Worm (Caenorhabditis elegans) whole organism, L4 larva: ENCODE data around the gene unc-78.

Experiments
- D1046.2 ChIP-seq: fragments of 200-800 bp; sonication (Bioruptor generic); IDR thresholded peaks from 2 replicates; pipeline ENCODE4 v1.3.6; 2022; ENCODE audit warnings: missing genetic modification characterization, missing compliant biosample characterization
- F26F4.8 ChIP-seq: fragments of 200-800 bp; sonication (Bioruptor generic); conservative IDR thresholded peaks from 2 replicates; pipeline ENCODE4 v1.3.6; 2022; ENCODE audit warnings: missing genetic modification characterization, missing compliant biosample characterization
- F37D6.2 ChIP-seq: sonication (generic microtip); optimal IDR thresholded peaks from 2 replicates; lab custom pipeline; 2016; ENCODE audit warnings: mild to moderate bottlenecking, missing genetic modification characterization, missing compliant biosample characterization
- F49E8.2 ChIP-seq: sonication (generic microtip); optimal IDR thresholded peaks from 2 replicates; lab custom pipeline; 2016; ENCODE audit warnings: missing compliant biosample characterization, mild to moderate bottlenecking, missing genetic modification characterization, borderline replicate concordance
- T20F7.1 ChIP-seq: fragments of 200-800 bp; sonication (Bioruptor generic); optimal IDR thresholded peaks from 2 replicates; lab custom pipeline; 2018; ENCODE audit warnings: mild to moderate bottlenecking, missing genetic modification characterization, missing compliant biosample characterization
- ZK337.2 ChIP-seq: fragments of 200-800 bp; sonication (Bioruptor generic); IDR thresholded peaks from 2 replicates; pipeline ENCODE4 v1.3.6; 2022; ENCODE audit warnings: missing genetic modification reagents, missing genetic modification characterization, missing compliant biosample characterization
- aha-1 ChIP-seq: fragments of 150-350 bp; peaks from one replicate; lab custom pipeline; 2014; ENCODE audit warnings: missing biosample characterization, missing genetic modification characterization
- ceh-28 ChIP-seq: fragments of 150-350 bp; optimal IDR thresholded peaks from 2 replicates; lab custom pipeline; 2014; ENCODE audit warnings: missing biosample characterization, missing genetic modification reagents, missing genetic modification characterization
- daf-8 ChIP-seq: fragments of 200-800 bp; sonication (Bioruptor generic); IDR thresholded peaks from 2 replicates; pipeline ENCODE4 v1.3.6; 2022; ENCODE audit warnings: missing genetic modification characterization, missing compliant biosample characterization
- dmd-6 ChIP-seq: fragments of 200-800 bp; sonication (Bioruptor generic); IDR thresholded peaks from 2 replicates; pipeline ENCODE4 v1.3.6; 2022; ENCODE audit warnings: missing genetic modification reagents, missing genetic modification characterization, missing compliant biosample characterization
- dmd-8 ChIP-seq: fragments of 200-800 bp; sonication (Bioruptor generic); IDR thresholded peaks from 2 replicates; pipeline ENCODE4 v1.3.6; 2022; ENCODE audit warnings: missing genetic modification characterization, missing compliant biosample characterization
- duxl-1 ChIP-seq: sonication (generic microtip); optimal IDR thresholded peaks from 2 replicates; lab custom pipeline; 2016; ENCODE audit warnings: mild to moderate bottlenecking, missing genetic modification characterization, moderate library complexity, missing compliant biosample characterization; ENCODE audit not compliant: poor library complexity
- egl-43 ChIP-seq: fragments of 200-800 bp; sonication (Bioruptor generic); IDR thresholded peaks from 2 replicates; pipeline ENCODE4 v1.3.6; 2022; ENCODE audit warnings: missing genetic modification reagents, missing genetic modification characterization, missing compliant biosample characterization
- fkh-10 ChIP-seq: fragments of 150-350 bp; optimal IDR thresholded peaks from 2 replicates; lab custom pipeline; 2014; ENCODE audit warnings: missing biosample characterization, missing genetic modification reagents, missing genetic modification characterization
- hlh-11 ChIP-seq: fragments of 200-800 bp; sonication (Bioruptor generic); optimal IDR thresholded peaks from 2 replicates; lab custom pipeline; 2018; ENCODE audit warnings: mild to moderate bottlenecking, missing genetic modification characterization, missing compliant biosample characterization
- hlh-30 ChIP-seq: sonication (generic microtip); optimal IDR thresholded peaks from 2 replicates; lab custom pipeline; 2017; ENCODE audit warnings: antibody characterized with exemption, mild to moderate bottlenecking, missing genetic modification characterization, missing compliant biosample characterization; ENCODE audit not compliant: insufficient read depth
- lin-13 ChIP-seq: fragments of 150-350 bp; optimal IDR thresholded peaks from 2 replicates; lab custom pipeline; 2014; ENCODE audit warnings: missing biosample characterization, missing genetic modification reagents, missing genetic modification characterization
- lin-15B ChIP-seq: fragments of 150-350 bp; sonication (generic microtip); optimal IDR thresholded peaks from 3 replicates; lab custom pipeline; 2014; ENCODE audit warnings: missing biosample characterization, missing genetic modification characterization
- lin-38 ChIP-seq: fragments of 200-800 bp; sonication (Bioruptor generic); IDR thresholded peaks from 2 replicates; pipeline ENCODE4 v1.3.6; 2022; ENCODE audit warnings: missing genetic modification reagents, missing genetic modification characterization, missing compliant biosample characterization
- lin-39 ChIP-seq: fragments of 150-350 bp; optimal IDR thresholded peaks from 2 replicates; lab custom pipeline; 2014; ENCODE audit warnings: missing biosample characterization, missing genetic modification reagents, missing genetic modification characterization
- lsy-2 ChIP-seq, 2 experiments: fragments of 150-350 bp in 1 of 2; sonication (generic microtip) in 1 of 2; optimal IDR thresholded peaks; 2 replicates each; lab custom pipeline; 2014 to 2017; ENCODE audit warnings: missing biosample characterization in 2 of 2, missing genetic modification characterization in 2 of 2
- madf-9 ChIP-seq: fragments of 200-800 bp; sonication (Bioruptor generic); conservative IDR thresholded peaks from 2 replicates; pipeline ENCODE4 v1.3.6; 2022; ENCODE audit warnings: missing genetic modification reagents, missing genetic modification characterization, missing compliant biosample characterization
- mes-2 ChIP-seq: sonication (generic microtip); optimal IDR thresholded peaks from 2 replicates; lab custom pipeline; 2016; ENCODE audit warnings: missing genotype, mild to moderate bottlenecking, missing genetic modification characterization, missing compliant biosample characterization; ENCODE audit not compliant: poor library complexity, severe bottlenecking
- mxl-2 ChIP-seq: fragments of 200-800 bp; sonication (Bioruptor generic); conservative IDR thresholded peaks from 2 replicates; pipeline ENCODE4 v1.3.6; 2022; ENCODE audit warnings: missing genetic modification reagents, missing genetic modification characterization, missing compliant biosample characterization
- nhr-10 ChIP-seq: fragments of 150-350 bp; optimal IDR thresholded peaks from 2 replicates; lab custom pipeline; 2014; ENCODE audit warnings: missing biosample characterization, missing genetic modification characterization
- nhr-11 ChIP-seq: fragments of 150-350 bp; optimal IDR thresholded peaks from 2 replicates; lab custom pipeline; 2014; ENCODE audit warnings: missing biosample characterization, missing genetic modification characterization
- nhr-41 ChIP-seq: fragments of 200-800 bp; sonication (Bioruptor generic); IDR thresholded peaks from 2 replicates; pipeline ENCODE4 v1.3.6; 2022; ENCODE audit warnings: missing genetic modification reagents, missing genetic modification characterization, missing compliant biosample characterization
- nhr-42 ChIP-seq: fragments of 200-800 bp; sonication (Bioruptor generic); IDR thresholded peaks from 2 replicates; pipeline ENCODE4 v1.3.6; 2022; ENCODE audit warnings: missing genetic modification characterization, missing compliant biosample characterization
- nhr-48 ChIP-seq: sonication (generic microtip); optimal IDR thresholded peaks from 2 replicates; lab custom pipeline; 2016; ENCODE audit warnings: mild to moderate bottlenecking, missing genetic modification characterization, missing compliant biosample characterization
- php-3 ChIP-seq: fragments of 200-800 bp; sonication (Bioruptor generic); IDR thresholded peaks from 2 replicates; pipeline ENCODE4 v1.3.6; 2022; ENCODE audit warnings: missing genetic modification reagents, missing genetic modification characterization, missing compliant biosample characterization
- pqm-1 ChIP-seq: sonication (generic microtip); optimal IDR thresholded peaks from 2 replicates; lab custom pipeline; 2017; ENCODE audit warnings: missing biosample characterization, missing genetic modification characterization
- saeg-2 ChIP-seq: fragments of 200-800 bp; sonication (Bioruptor generic); IDR thresholded peaks from 2 replicates; pipeline ENCODE4 v1.3.6; 2022; ENCODE audit warnings: missing genetic modification reagents, missing genetic modification characterization, missing compliant biosample characterization
- sdz-12 ChIP-seq: fragments of 200-800 bp; sonication (Bioruptor generic); optimal IDR thresholded peaks from 2 replicates; lab custom pipeline; 2018; ENCODE audit warnings: mild to moderate bottlenecking, missing genetic modification characterization, missing compliant biosample characterization
- snpc-4 ChIP-seq: fragments of 150-350 bp; optimal IDR thresholded peaks from 2 replicates; lab custom pipeline; 2014; ENCODE audit warnings: missing biosample characterization, missing genetic modification characterization
- spr-3 ChIP-seq: fragments of 200-800 bp; sonication (Bioruptor generic); optimal IDR thresholded peaks from 2 replicates; lab custom pipeline; 2018; ENCODE audit warnings: mild to moderate bottlenecking, missing genetic modification characterization, missing compliant biosample characterization
- tag-97 ChIP-seq: fragments of 200-800 bp; sonication (Bioruptor generic); IDR thresholded peaks from 2 replicates; pipeline ENCODE4 v1.3.6; 2022; ENCODE audit warnings: missing genetic modification characterization, missing compliant biosample characterization
- tra-1 ChIP-seq: fragments of 200-800 bp; sonication (Bioruptor generic); IDR thresholded peaks from 2 replicates; pipeline ENCODE4 v1.3.6; 2022; ENCODE audit warnings: missing genetic modification reagents, missing genetic modification characterization, missing compliant biosample characterization
- zfp-3 ChIP-seq: fragments of 200-800 bp; sonication (Bioruptor generic); conservative IDR thresholded peaks from 2 replicates; pipeline ENCODE4 v1.3.6; 2022; ENCODE audit warnings: missing genetic modification reagents, missing genetic modification characterization, missing compliant biosample characterization
- ztf-7 ChIP-seq: fragments of 150-350 bp; optimal IDR thresholded peaks from 2 replicates; lab custom pipeline; 2014; ENCODE audit warnings: missing biosample characterization, missing genetic modification characterization

unc-78 gene

ce11 chrX:3405813-3406212 is 5.6 kb downstream of the unc-78 start:
- peak; percentile 37; the same call in 1 of the 2 replicates for TF ChIP-seq dmd-6 (GFP tag; lab: Robert Waterston, UW)
- TF ChIP-seq zfp-3 (GFP tag; lab: Robert Waterston, UW), result peak; percentile 72; the same call in 1 of the 2 replicates

ce11 chrX:3403195-3403594 is 8.2 kb downstream of the unc-78 start, which contains the start of gene vit-5:
Gene vit-5 (plus strand): TSS chrX:3403471.
- no peak for TF ChIP-seq F49E8.2 (tag; lab: Kevin White, UChicago)
- TF ChIP-seq nhr-48, result peak; percentile 5
- no peak for TF ChIP-seq lin-13 (GFP tag; lab: Kevin White, UChicago)
- no peak for TF ChIP-seq hlh-30 (tag; lab: Kevin White, UChicago)
- no peak for TF ChIP-seq spr-3 (GFP tag; lab: Kevin White, UChicago)
- TF ChIP-seq ZK337.2 (GFP tag; lab: Robert Waterston, UW), result no peak
- no peak for TF ChIP-seq nhr-10 (tag; lab: Kevin White, UChicago)
- TF ChIP-seq F37D6.2 (tag; lab: Kevin White, UChicago), result no peak
- TF ChIP-seq mes-2 (tag; lab: Kevin White, UChicago), result no peak
- no peak for TF ChIP-seq ceh-28
- TF ChIP-seq saeg-2, result no peak
- TF ChIP-seq tra-1 (GFP tag; lab: Robert Waterston, UW), result peak; percentile 67
- 0 out of 2 replicates have a peak, but pooled peaks have one; percentile 5 for TF ChIP-seq zfp-3 (GFP tag; lab: Robert Waterston, UW)
- TF ChIP-seq daf-8, result no peak
- TF ChIP-seq egl-43 (GFP tag; lab: Robert Waterston, UW), result 0 out of 2 replicates have a peak, but pooled peaks have one; percentile 13
- TF ChIP-seq dmd-6 (GFP tag; lab: Robert Waterston, UW), result peak; percentile 94
- TF ChIP-seq, all 104 proteins: peak for 5

- TF ChIP-seq madf-9 (GFP tag; lab: Robert Waterston, UW) (no peak), ztf-7 (tag; lab: Kevin White, UChicago) (no peak), hlh-11 (no peak), pqm-1 (tag; lab: Kevin White, UChicago) (no peak), aha-1 (peak; percentile 25), D1046.2 (GFP tag; lab: Robert Waterston, UW) (peak; percentile 69; the same call in 1 of the 2 replicates), fkh-10 (no peak), lin-38 (GFP tag; lab: Robert Waterston, UW) (no peak), zfp-3 (GFP tag; lab: Robert Waterston, UW) (no peak), tag-97 (GFP tag; lab: Robert Waterston, UW) (no peak), lin-39 (tag; lab: Kevin White, UChicago) (no peak), dmd-8 (GFP tag; lab: Robert Waterston, UW) (no peak), lin-13 (GFP tag; lab: Kevin White, UChicago) (no peak)
These were observed 9.7 kb downstream of the unc-78 start, which contains the start of gene C04F6.9 for ce11 chrX:3401701-3402100. Gene C04F6.9 (plus strand): TSS chrX:3402001.

- TF ChIP-seq lsy-2 (tag; optimal IDR thresholded peaks at IDR 0.05; lab: Kevin White, UChicago) (no peak), pqm-1 (tag; lab: Kevin White, UChicago) (no peak), nhr-48 (no peak), mxl-2 (GFP tag; lab: Robert Waterston, UW) (no peak), spr-3 (GFP tag; lab: Kevin White, UChicago) (no peak), duxl-1 (tag; lab: Kevin White, UChicago) (no peak), tag-97 (GFP tag; lab: Robert Waterston, UW) (no peak), F49E8.2 (tag; lab: Kevin White, UChicago) (no peak), php-3 (no peak), hlh-11 (no peak), nhr-11 (tag; lab: Kevin White, UChicago) (no peak), nhr-41 (GFP tag; lab: Robert Waterston, UW) (no peak), sdz-12 (no peak), snpc-4 (tag; lab: Kevin White, UChicago) (no peak), nhr-42 (GFP tag; lab: Robert Waterston, UW) (no peak), T20F7.1 (GFP tag; lab: Kevin White, UChicago) (no peak), nhr-10 (tag; lab: Kevin White, UChicago) (no peak), F26F4.8 (no peak), lin-15B (tag; lab: Kevin White, UChicago) (no peak)
These were observed 11.0 kb downstream of the unc-78 start for ce11 chrX:3400387-3400786.
